Worm (Caenorhabditis elegans) whole organism, L4/young adult: ENCODE measurements around the gene Y56A3A.28.

ENCODE experiments used
- dao-5 ChIP-seq: sonication (generic microtip); optimal IDR thresholded peaks from 2 replicates; lab custom pipeline; 2016; ENCODE audit warnings: missing genotype, missing genetic modification characterization, moderate library complexity, missing compliant biosample characterization
- him-1 ChIP-seq: sonication (generic microtip); optimal IDR thresholded peaks from 2 replicates; lab custom pipeline; 2016; ENCODE audit warnings: missing genotype, missing genetic modification reagents, missing genetic modification characterization, missing compliant biosample characterization

DNA sequence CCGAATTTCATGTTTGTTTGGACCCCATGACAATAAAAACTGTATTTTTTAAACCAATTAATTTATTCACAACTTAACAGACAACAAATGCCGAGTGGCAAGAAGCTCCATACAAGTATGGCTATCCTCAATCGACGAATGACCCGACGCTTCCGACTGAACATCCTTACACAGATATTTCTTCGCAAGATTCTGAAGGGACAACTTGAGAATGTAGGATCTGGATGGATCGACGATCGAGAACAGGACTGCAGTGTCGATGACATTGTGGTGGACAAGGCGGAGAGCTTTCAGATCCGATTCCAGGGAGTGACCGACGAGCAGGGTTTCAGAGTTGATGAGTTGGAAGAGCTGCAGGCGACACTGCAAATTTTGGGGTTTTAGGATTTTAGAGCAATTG is 28.4 kb upstream of the Y56A3A.28 start:
- TF ChIP-seq dao-5 (tag; lab: Kevin White, UChicago) (no peak), him-1 (tag; lab: Kevin White, UChicago) (no peak)
